Worm (Caenorhabditis elegans) whole organism, L3 larva: ENCODE results near the gene F21H7.12.

Source experiments
- ZK546.5 ChIP-seq: sonication (generic microtip); optimal IDR thresholded peaks from 2 replicates; lab custom pipeline; 2017; ENCODE audit warnings: missing biosample characterization, missing genetic modification characterization
- aly-2 ChIP-seq: fragments of 150-350 bp; optimal IDR thresholded peaks from 2 replicates; lab custom pipeline; 2014; ENCODE audit warnings: missing biosample characterization, missing genetic modification characterization
- ceh-16 ChIP-seq: sonication (generic microtip); optimal IDR thresholded peaks from 2 replicates; lab custom pipeline; 2017; ENCODE audit warnings: missing biosample characterization, missing genetic modification characterization
- ceh-28 ChIP-seq: fragments of 150-350 bp; optimal IDR thresholded peaks from 2 replicates; lab custom pipeline; 2014; ENCODE audit warnings: missing biosample characterization, missing genetic modification reagents, missing genetic modification characterization
- ceh-82 ChIP-seq: fragments of 150-350 bp; optimal IDR thresholded peaks from 2 replicates; lab custom pipeline; 2014; ENCODE audit warnings: missing biosample characterization, missing genetic modification characterization
- daf-12 ChIP-seq: fragments of 150-350 bp; optimal IDR thresholded peaks from 2 replicates; lab custom pipeline; 2014; ENCODE audit warnings: missing biosample characterization, missing genetic modification reagents, missing genetic modification characterization
- egl-27 ChIP-seq: sonication (generic microtip); optimal IDR thresholded peaks from 4 replicates; lab custom pipeline; 2017; ENCODE audit warnings: missing biosample characterization, missing genetic modification reagents, missing genetic modification characterization
- elt-1 ChIP-seq: fragments of 150-350 bp; optimal IDR thresholded peaks from 2 replicates; lab custom pipeline; 2014; ENCODE audit warnings: missing biosample characterization, missing genetic modification characterization
- elt-2 ChIP-seq: sonication (generic microtip); optimal IDR thresholded peaks from 2 replicates; lab custom pipeline; 2016; ENCODE audit warnings: missing genetic modification reagents, mild to moderate bottlenecking, missing genetic modification characterization, missing compliant biosample characterization
- elt-3 ChIP-seq, 3 experiments: fragments of 150-350 bp in 1 of 3; sonication (generic microtip) in 2 of 3; optimal IDR thresholded peaks; 2 replicates in 2 of 3; 4 replicates in 1 of 3; lab custom pipeline; 2014 to 2017; ENCODE audit warnings: missing biosample characterization in 3 of 3, missing genetic modification characterization in 3 of 3
- fkh-10 ChIP-seq: sonication (generic microtip); optimal IDR thresholded peaks from 2 replicates; lab custom pipeline; 2017; ENCODE audit warnings: missing biosample characterization, missing genetic modification reagents, missing genetic modification characterization
- fos-1 ChIP-seq: fragments of 150-350 bp; optimal IDR thresholded peaks from 2 replicates; lab custom pipeline; 2014; ENCODE audit warnings: missing biosample characterization, missing genetic modification characterization
- hmg-11 ChIP-seq: sonication (generic microtip); optimal IDR thresholded peaks from 2 replicates; lab custom pipeline; 2016; ENCODE audit warnings: missing genetic modification characterization, missing compliant biosample characterization
- lin-39 ChIP-seq: fragments of 150-350 bp; optimal IDR thresholded peaks from 2 replicates; lab custom pipeline; 2018; ENCODE audit warnings: missing biosample characterization, missing genetic modification reagents, missing genetic modification characterization
- lsy-12 ChIP-seq: sonication (generic microtip); optimal IDR thresholded peaks from 2 replicates; lab custom pipeline; 2016; ENCODE audit warnings: mild to moderate bottlenecking, missing genetic modification characterization, missing compliant biosample characterization
- mml-1 ChIP-seq: fragments of 150-350 bp; sonication (generic microtip); optimal IDR thresholded peaks from 3 replicates; lab custom pipeline; 2014; ENCODE audit warnings: missing biosample characterization, missing genetic modification characterization
- nfya-1 ChIP-seq: sonication (generic microtip); optimal IDR thresholded peaks from 2 replicates; lab custom pipeline; 2017; ENCODE audit warnings: missing genetic modification characterization, mild to moderate bottlenecking, missing compliant biosample characterization, antibody characterized with exemption, moderate library complexity; ENCODE audit not compliant: insufficient read depth
- nhr-12 ChIP-seq: fragments of 150-350 bp; optimal IDR thresholded peaks from 2 replicates; lab custom pipeline; 2014; ENCODE audit warnings: missing biosample characterization, missing genetic modification characterization
- nhr-23 ChIP-seq: fragments of 150-350 bp; optimal IDR thresholded peaks from 2 replicates; lab custom pipeline; 2014; ENCODE audit warnings: missing biosample characterization, missing genetic modification reagents, missing genetic modification characterization
- nhr-237 ChIP-seq: fragments of 150-350 bp; optimal IDR thresholded peaks from 2 replicates; lab custom pipeline; 2014; ENCODE audit warnings: missing biosample characterization, missing genetic modification characterization
- nhr-28 ChIP-seq: fragments of 150-350 bp; optimal IDR thresholded peaks from 2 replicates; lab custom pipeline; 2014; ENCODE audit warnings: missing biosample characterization, missing genetic modification characterization
- nhr-43 ChIP-seq: sonication (generic microtip); optimal IDR thresholded peaks from 2 replicates; lab custom pipeline; 2016; ENCODE audit warnings: mild to moderate bottlenecking, missing genetic modification characterization, missing compliant biosample characterization; ENCODE audit not compliant: poor library complexity, severe bottlenecking
- nhr-67 ChIP-seq: fragments of 150-350 bp; optimal IDR thresholded peaks from 2 replicates; lab custom pipeline; 2014; ENCODE audit warnings: missing biosample characterization, missing genetic modification characterization
- nhr-76 ChIP-seq: fragments of 150-350 bp; sonication (generic microtip); optimal IDR thresholded peaks from 5 replicates; lab custom pipeline; 2014; ENCODE audit warnings: missing biosample characterization, missing genetic modification characterization
- nhr-77 ChIP-seq: fragments of 150-350 bp; optimal IDR thresholded peaks from 2 replicates; lab custom pipeline; 2014; ENCODE audit warnings: missing biosample characterization, missing genetic modification characterization
- pha-4 ChIP-seq: fragments of 150-350 bp; optimal IDR thresholded peaks from 2 replicates; lab custom pipeline; 2014; ENCODE audit warnings: missing biosample characterization, missing genetic modification reagents, missing genetic modification characterization
- pqm-1 ChIP-seq: fragments of 150-350 bp; optimal IDR thresholded peaks from 2 replicates; lab custom pipeline; 2017; ENCODE audit warnings: missing biosample characterization, missing genetic modification characterization, inconsistent platforms
- sea-2 ChIP-seq: fragments of 150-350 bp; sonication (generic microtip); optimal IDR thresholded peaks from 4 replicates; lab custom pipeline; 2014; ENCODE audit warnings: missing biosample characterization, missing genetic modification reagents, missing genetic modification characterization
- snpc-4 ChIP-seq: fragments of 150-350 bp; optimal IDR thresholded peaks from 2 replicates; lab custom pipeline; 2014; ENCODE audit warnings: missing biosample characterization, missing genetic modification characterization
- tbx-2 ChIP-seq: sonication (generic microtip); optimal IDR thresholded peaks from 2 replicates; lab custom pipeline; 2016; ENCODE audit warnings: mild to moderate bottlenecking, missing genetic modification characterization, missing compliant biosample characterization
- ztf-11 ChIP-seq: fragments of 150-350 bp; optimal IDR thresholded peaks from 2 replicates; lab custom pipeline; 2014; ENCODE audit warnings: missing biosample characterization, missing genetic modification characterization
- ztf-4 ChIP-seq: fragments of 150-350 bp; optimal IDR thresholded peaks from 2 replicates; lab custom pipeline; 2014; ENCODE audit warnings: missing biosample characterization, missing genetic modification characterization

The F21H7.12 gene

ce11 chrV:16190485-16190884, 39.5 kb upstream of the F21H7.12 start, which contains the start of gene srh-281:
Gene srh-281, plus strand, starts transcription at chrV:16190785.
- TF ChIP-seq nhr-67 (tag; lab: Kevin White, UChicago): no peak
- TF ChIP-seq ceh-16: no peak
- no peak for TF ChIP-seq nhr-76 (tag; lab: Kevin White, UChicago)
- no peak for TF ChIP-seq nhr-28 (tag; lab: Kevin White, UChicago)

- TF ChIP-seq nhr-43 (no peak), pha-4 (tag; lab: Kevin White, UChicago) (no peak), ceh-16 (no peak), lin-39 (tag; lab: Kevin White, UChicago) (no peak), elt-1 (tag; lab: Kevin White, UChicago) (no peak), fos-1 (tag; lab: Kevin White, UChicago) (no peak), nfya-1 (tag; lab: Kevin White, UChicago) (no peak), nhr-23 (tag; lab: Kevin White, UChicago) (no peak), hmg-11 (tag; lab: Kevin White, UChicago) (no peak), ceh-82 (tag; lab: Kevin White, UChicago) (no peak), sea-2 (GFP tag; lab: Kevin White, UChicago) (no peak)
Observed at ce11 chrV:16192114-16192513, 37.9 kb upstream of the F21H7.12 start, which contains the start of gene srh-279. Gene srh-279, plus strand, starts transcription at chrV:16192414.

ce11 chrV:16194639-16195038, 35.3 kb upstream of the F21H7.12 start, which contains the start of gene rabr-4:
Gene rabr-4, plus strand, starts transcription at chrV:16194939.
- TF ChIP-seq nhr-23 (tag; lab: Kevin White, UChicago) (no peak), ceh-82 (tag; lab: Kevin White, UChicago) (no peak), ZK546.5 (tag; lab: Kevin White, UChicago) (no peak), aly-2 (tag; lab: Kevin White, UChicago) (no peak), pqm-1 (tag; lab: Kevin White, UChicago) (no peak), daf-12 (tag; lab: Kevin White, UChicago) (no peak), lsy-12 (tag; lab: Kevin White, UChicago) (no peak)

- TF ChIP-seq egl-27 (tag; lab: Kevin White, UChicago) (no peak), nhr-77 (tag; lab: Kevin White, UChicago) (no peak), sea-2 (GFP tag; lab: Kevin White, UChicago) (no peak), fkh-10 (no peak), pqm-1 (tag; lab: Kevin White, UChicago) (no peak), elt-3 (tag; optimal IDR thresholded peaks at IDR 0.05; lab: Kevin White, UChicago) (no peak), ceh-28 (no peak), mml-1 (tag; lab: Kevin White, UChicago) (no peak)
Observed at ce11 chrV:16195379-16195778, 34.6 kb upstream of the F21H7.12 start, which contains the start of gene rabr-3. Gene rabr-3, plus strand, starts transcription at chrV:16195679.

- TF ChIP-seq lin-39 (tag; lab: Kevin White, UChicago): no peak
- TF ChIP-seq tbx-2 (tag; lab: Kevin White, UChicago): no peak
- TF ChIP-seq fos-1 (tag; lab: Kevin White, UChicago): no peak
- TF ChIP-seq snpc-4: no peak
- no peak for TF ChIP-seq elt-2
- no peak for TF ChIP-seq ztf-11 (tag; lab: Kevin White, UChicago)
- TF ChIP-seq ztf-4 (tag; lab: Kevin White, UChicago): no peak
- no peak for TF ChIP-seq nhr-76 (tag; lab: Kevin White, UChicago)
- TF ChIP-seq aly-2 (tag; lab: Kevin White, UChicago): no peak
- TF ChIP-seq nhr-12: no peak
- no peak for TF ChIP-seq nhr-28 (tag; lab: Kevin White, UChicago)
- no peak for TF ChIP-seq nhr-77 (tag; lab: Kevin White, UChicago)
Observed at ce11 chrV:16198016-16198415, 31.9 kb upstream of the F21H7.12 start, which contains the start of gene F11A5.5. Gene F11A5.5, plus strand, starts transcription at chrV:16198316.

- no peak for TF ChIP-seq nhr-237 (tag; lab: Kevin White, UChicago)
Observed at ce11 chrV:16201730-16202129, 28.2 kb upstream of the F21H7.12 start, which contains the start of gene F11A5.17. Gene F11A5.17, plus strand, starts transcription at chrV:16202030.
